Fruit fly (Drosophila melanogaster): Measurements from ENCODE around the gene CG5921.

DNA sequence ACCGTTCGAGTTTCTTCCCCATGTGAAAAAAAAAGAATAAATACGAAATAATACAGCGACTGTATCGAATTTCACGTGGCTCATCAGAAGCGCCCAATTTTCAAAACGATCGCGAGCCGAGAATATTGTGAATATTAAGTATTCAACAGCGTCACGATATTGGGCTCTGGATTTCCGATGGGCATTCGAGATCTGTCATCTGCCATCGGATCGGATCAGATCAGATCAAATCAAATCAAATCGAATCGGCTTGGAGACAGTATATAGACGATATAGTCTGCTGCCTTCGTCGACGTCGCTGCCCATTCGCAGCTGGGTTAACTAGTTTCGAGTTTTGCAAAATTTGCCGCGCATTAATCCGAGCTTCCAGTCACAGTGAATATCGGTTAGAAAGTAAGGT lies 44.0 kb downstream of the CG5921 start:
- TF ChIP-seq ovo (GFP tag; optimal IDR thresholded peaks at IDR 0.05) (no peak), CG7101 (tag; optimal IDR thresholded peaks at IDR 0.05) (no peak), Crg-1 (GFP tag; optimal IDR thresholded peaks at IDR 0.05) (no peak), CG1620 (GFP tag; optimal IDR thresholded peaks at IDR 0.05) (no peak), bab1 (GFP tag; optimal IDR thresholded peaks at IDR 0.05) (no peak), toe (GFP tag; optimal IDR thresholded peaks at IDR 0.05) (no peak), Clk (GFP tag; optimal IDR thresholded peaks at IDR 0.05) (no peak), Mnt (GFP tag; optimal IDR thresholded peaks at IDR 0.05) (no peak), CG11617 (GFP tag; optimal IDR thresholded peaks at IDR 0.05) (no peak), CG33017 (tag; optimal IDR thresholded peaks at IDR 0.05) (no peak)

All from whole organism, adult.